Worm (Caenorhabditis elegans) whole organism, early embryonic: Measurements from ENCODE around the gene ins-8.

Experiments
- B0310.2 ChIP-seq: sonication (generic microtip); optimal IDR thresholded peaks from 2 replicates; lab custom pipeline; 2016; ENCODE audit warnings: mild to moderate bottlenecking, missing genetic modification characterization, missing compliant biosample characterization
- F13C5.2 ChIP-seq: sonication (generic microtip); optimal IDR thresholded peaks from 2 replicates; lab custom pipeline; 2017; ENCODE audit warnings: mild to moderate bottlenecking, missing genetic modification characterization, inconsistent platforms, missing compliant biosample characterization
- aly-1 ChIP-seq: sonication (generic microtip); optimal IDR thresholded peaks from 2 replicates; lab custom pipeline; 2016; ENCODE audit warnings: missing genetic modification characterization, missing compliant biosample characterization
- ama-1 ChIP-seq: fragments of 150-350 bp; optimal IDR thresholded peaks from 2 replicates; lab custom pipeline; 2014
- ceh-13 ChIP-seq: fragments of 200-800 bp; sonication (Bioruptor generic); optimal IDR thresholded peaks from 2 replicates; lab custom pipeline; 2018; ENCODE audit warnings: mild to moderate bottlenecking, missing genetic modification characterization, missing compliant biosample characterization
- ceh-36 ChIP-seq: sonication (generic microtip); optimal IDR thresholded peaks from 2 replicates; lab custom pipeline; 2016; ENCODE audit warnings: missing genetic modification characterization, inconsistent platforms, missing compliant biosample characterization
- ets-7 ChIP-seq: sonication (generic microtip); optimal IDR thresholded peaks from 2 replicates; lab custom pipeline; 2016; ENCODE audit warnings: missing genotype, missing genetic modification characterization, missing compliant biosample characterization
- flt-1 ChIP-seq: fragments of 200-800 bp; sonication (Bioruptor generic); IDR thresholded peaks from 2 replicates; pipeline ENCODE4 v1.3.6; 2022; ENCODE audit warnings: missing genetic modification characterization, missing compliant biosample characterization
- hmbx-1 ChIP-seq: sonication (generic microtip); optimal IDR thresholded peaks from 2 replicates; lab custom pipeline; 2016; ENCODE audit warnings: mild to moderate bottlenecking, missing genetic modification characterization, missing compliant biosample characterization
- hmg-4 ChIP-seq: fragments of 200-800 bp; sonication (Bioruptor generic); optimal IDR thresholded peaks from 2 replicates; lab custom pipeline; 2018; ENCODE audit warnings: mild to moderate bottlenecking, missing genetic modification characterization, missing compliant biosample characterization
- hnd-1 ChIP-seq: sonication (generic microtip); optimal IDR thresholded peaks from 2 replicates; lab custom pipeline; 2016; ENCODE audit warnings: missing genetic modification characterization, missing compliant biosample characterization
- pes-1 ChIP-seq: fragments of 200-800 bp; sonication (Bioruptor generic); IDR thresholded peaks from 2 replicates; pipeline ENCODE4 v1.3.6; 2022; ENCODE audit warnings: missing genetic modification reagents, missing genetic modification characterization, missing compliant biosample characterization
- scrt-1 ChIP-seq: fragments of 200-800 bp; sonication (Bioruptor generic); IDR thresholded peaks from 2 replicates; pipeline ENCODE4 v1.3.6; 2022; ENCODE audit warnings: missing genetic modification characterization, missing compliant biosample characterization
- sea-1 ChIP-seq: fragments of 200-800 bp; sonication (Bioruptor generic); conservative IDR thresholded peaks from 2 replicates; pipeline ENCODE4 v1.3.6; 2022; ENCODE audit warnings: missing genetic modification characterization, missing compliant biosample characterization
- tbx-11 ChIP-seq: fragments of 200-800 bp; sonication (Bioruptor generic); IDR thresholded peaks from 2 replicates; pipeline ENCODE4 v1.3.6; 2022; ENCODE audit warnings: missing genetic modification characterization, missing compliant biosample characterization
- tbx-37 ChIP-seq: fragments of 200-800 bp; sonication (Bioruptor generic); conservative IDR thresholded peaks from 2 replicates; pipeline ENCODE4 v1.3.6; 2022; ENCODE audit warnings: missing genetic modification reagents, missing genetic modification characterization, missing compliant biosample characterization
- tra-4 ChIP-seq: sonication (generic microtip); optimal IDR thresholded peaks from 2 replicates; lab custom pipeline; 2017; ENCODE audit warnings: missing genetic modification characterization, missing compliant biosample characterization

Gene ins-8

DNA sequence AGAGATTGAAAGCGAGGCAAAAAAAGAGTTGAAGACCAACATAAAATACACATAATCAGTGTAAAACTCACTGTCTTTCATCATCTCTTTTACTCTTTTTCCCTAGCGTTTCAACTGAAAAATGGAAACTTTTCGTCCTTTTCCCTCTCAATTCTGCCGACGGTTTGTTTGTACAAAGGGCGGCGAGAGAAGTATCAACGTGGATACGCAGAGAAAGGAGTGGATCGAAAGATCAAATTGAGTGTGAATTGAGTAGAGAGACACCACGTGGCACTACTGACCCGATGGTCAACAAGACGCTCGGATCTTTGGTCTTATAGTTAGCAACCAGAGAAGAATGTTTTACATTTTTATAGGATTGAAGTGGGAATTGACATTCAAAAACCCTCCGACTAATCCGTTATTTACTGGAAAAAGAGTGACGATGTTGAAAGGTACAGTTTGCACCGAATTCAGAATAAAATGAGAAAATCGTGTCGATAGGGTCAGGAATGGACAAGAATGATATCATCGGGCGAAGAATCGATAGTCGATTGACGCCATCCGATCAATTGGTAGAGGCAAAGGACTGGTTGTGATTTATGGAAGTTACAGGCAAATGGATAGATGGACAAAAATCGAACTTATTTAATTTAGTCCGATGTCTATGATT is 9.6 kb downstream of the ins-8 start:
- TF ChIP-seq tbx-11 (GFP tag; lab: Robert Waterston, UW) (no peak), ets-7 (no peak), ceh-36 (tag; lab: Kevin White, UChicago) (no peak), scrt-1 (GFP tag; lab: Robert Waterston, UW) (no peak), ceh-13 (GFP tag; lab: Kevin White, UChicago) (no peak), tbx-37 (GFP tag; lab: Robert Waterston, UW) (no peak), B0310.2 (tag; lab: Kevin White, UChicago) (no peak), flt-1 (GFP tag; lab: Robert Waterston, UW) (no peak)

DNA sequence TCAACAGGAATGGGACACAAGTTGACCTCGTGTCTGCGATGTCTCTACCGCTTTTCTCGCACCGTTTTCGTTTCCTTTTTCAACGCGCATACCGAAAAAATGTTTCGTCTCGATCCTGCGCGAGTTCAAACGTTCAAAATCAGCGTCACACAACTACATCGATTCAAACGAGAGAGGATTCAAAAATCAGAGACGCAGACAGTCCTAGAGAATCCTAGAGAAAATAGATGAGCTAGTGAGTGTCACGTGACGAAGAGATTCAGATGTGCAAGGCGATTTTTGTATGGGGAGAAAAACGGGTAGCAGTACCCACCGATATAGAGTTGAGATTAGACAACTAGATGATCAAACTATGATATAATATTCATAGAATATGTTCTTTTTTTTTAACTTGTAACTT is 10.8 kb downstream of the ins-8 start:
- no peak for TF ChIP-seq scrt-1 (GFP tag; lab: Robert Waterston, UW)
- no peak for TF ChIP-seq ceh-13 (GFP tag; lab: Kevin White, UChicago)
- TF ChIP-seq tbx-11 (GFP tag; lab: Robert Waterston, UW): no peak
- TF ChIP-seq ama-1 (lab: Kevin White, UChicago): no peak
- no peak for TF ChIP-seq tbx-37 (GFP tag; lab: Robert Waterston, UW)
- TF ChIP-seq aly-1 (tag; lab: Kevin White, UChicago): no peak
- no peak for TF ChIP-seq B0310.2 (tag; lab: Kevin White, UChicago)
- TF ChIP-seq hmbx-1 (tag; lab: Kevin White, UChicago): no peak
- no peak for TF ChIP-seq sea-1 (GFP tag; lab: Robert Waterston, UW)
- no peak for TF ChIP-seq F13C5.2 (tag; lab: Kevin White, UChicago)
- no peak for TF ChIP-seq pes-1 (GFP tag; lab: Robert Waterston, UW)
- TF ChIP-seq ceh-36 (tag; lab: Kevin White, UChicago): no peak
- no peak for TF ChIP-seq hmg-4
- TF ChIP-seq flt-1 (GFP tag; lab: Robert Waterston, UW): no peak
- no peak for TF ChIP-seq ets-7
- no peak for TF ChIP-seq tra-4 (tag; lab: Kevin White, UChicago)
- no peak for TF ChIP-seq hnd-1 (tag; lab: Kevin White, UChicago)

DNA sequence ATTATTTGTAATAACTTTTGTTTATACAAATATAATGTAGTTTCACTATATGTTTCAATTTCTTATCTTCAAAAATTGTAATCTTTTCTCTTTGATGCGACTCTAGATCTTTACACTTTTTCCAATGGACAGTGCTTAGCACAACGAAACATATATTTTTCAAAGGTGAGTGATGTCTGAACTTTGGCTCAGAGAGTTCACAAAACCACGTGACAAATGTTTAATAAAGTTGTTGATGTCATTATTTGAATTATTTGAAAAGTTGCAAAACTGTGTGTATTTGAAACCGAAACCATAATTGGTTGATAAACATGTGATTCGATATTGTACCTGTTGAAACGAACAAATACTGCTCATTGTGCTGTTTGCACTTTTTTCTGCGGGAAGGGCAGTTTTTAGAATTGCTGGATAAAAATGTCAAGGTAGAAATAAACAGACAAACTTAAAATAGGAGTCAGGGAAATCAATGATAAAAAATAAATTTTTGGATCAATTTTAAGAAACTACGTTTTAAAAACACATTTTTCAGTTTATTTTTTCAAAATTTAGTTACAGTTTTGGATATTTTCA is 12.6 kb downstream of the ins-8 start:
- TF ChIP-seq scrt-1 (GFP tag; lab: Robert Waterston, UW) (no peak), flt-1 (GFP tag; lab: Robert Waterston, UW) (no peak), aly-1 (tag; lab: Kevin White, UChicago) (no peak), B0310.2 (tag; lab: Kevin White, UChicago) (no peak), tbx-37 (GFP tag; lab: Robert Waterston, UW) (no peak), ets-7 (no peak), hmbx-1 (tag; lab: Kevin White, UChicago) (no peak), ceh-13 (GFP tag; lab: Kevin White, UChicago) (no peak), ceh-36 (tag; lab: Kevin White, UChicago) (no peak), F13C5.2 (tag; lab: Kevin White, UChicago) (no peak)

DNA sequence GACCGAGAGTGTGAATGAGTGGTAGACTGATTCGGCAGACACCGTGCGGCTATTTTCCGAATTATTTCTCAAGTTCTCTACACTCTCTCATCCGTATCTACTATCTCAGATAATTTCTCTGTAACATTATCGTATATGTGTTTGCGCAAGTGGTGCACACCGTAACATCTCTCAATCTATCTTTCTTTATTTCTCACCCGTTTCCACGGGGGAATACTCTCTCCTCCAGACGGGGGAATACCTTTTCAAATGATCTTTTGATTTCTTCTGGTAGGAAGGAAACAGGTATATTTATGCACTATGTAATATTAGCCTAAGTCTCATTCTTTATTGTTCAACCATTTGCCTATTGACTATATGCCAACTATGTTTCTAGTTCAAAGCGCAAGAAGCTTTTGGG is 13.7 kb downstream of the ins-8 start:
- TF ChIP-seq sea-1 (GFP tag; lab: Robert Waterston, UW) (no peak), tbx-11 (GFP tag; lab: Robert Waterston, UW) (no peak), F13C5.2 (tag; lab: Kevin White, UChicago) (no peak)

DNA sequence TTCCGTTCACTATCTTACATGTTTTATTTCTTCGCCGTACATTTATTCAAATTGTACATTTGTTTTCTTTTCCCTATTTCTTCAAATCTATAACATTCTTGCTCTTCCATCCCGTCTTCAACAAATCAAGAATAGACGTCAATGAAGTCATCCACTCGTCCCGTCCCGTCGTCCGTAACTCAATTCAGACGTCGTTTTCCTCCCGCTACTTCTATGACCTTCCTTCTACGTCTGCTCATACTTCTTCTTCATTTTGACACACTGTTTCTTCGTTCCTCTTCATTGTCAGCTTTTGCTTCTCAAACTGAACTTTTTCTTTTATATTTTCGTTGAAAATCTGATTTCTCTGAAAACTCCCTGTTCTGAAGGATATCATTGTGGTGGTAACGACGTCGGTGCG is 20.7 kb downstream of the ins-8 start:
- TF ChIP-seq F13C5.2 (tag; lab: Kevin White, UChicago): no peak
- TF ChIP-seq ceh-13 (GFP tag; lab: Kevin White, UChicago): no peak
- TF ChIP-seq aly-1 (tag; lab: Kevin White, UChicago): no peak
- TF ChIP-seq hmbx-1 (tag; lab: Kevin White, UChicago): no peak
- no peak for TF ChIP-seq hnd-1 (tag; lab: Kevin White, UChicago)
- TF ChIP-seq tra-4 (tag; lab: Kevin White, UChicago): no peak
- no peak for TF ChIP-seq tbx-11 (GFP tag; lab: Robert Waterston, UW)
- TF ChIP-seq ets-7: no peak
- TF ChIP-seq ama-1 (lab: Kevin White, UChicago): no peak
- TF ChIP-seq sea-1 (GFP tag; lab: Robert Waterston, UW): no peak
- TF ChIP-seq scrt-1 (GFP tag; lab: Robert Waterston, UW): no peak
- TF ChIP-seq ceh-36 (tag; lab: Kevin White, UChicago): no peak
- no peak for TF ChIP-seq flt-1 (GFP tag; lab: Robert Waterston, UW)
- no peak for TF ChIP-seq tbx-37 (GFP tag; lab: Robert Waterston, UW)
- no peak for TF ChIP-seq pes-1 (GFP tag; lab: Robert Waterston, UW)
- no peak for TF ChIP-seq B0310.2 (tag; lab: Kevin White, UChicago)

DNA sequence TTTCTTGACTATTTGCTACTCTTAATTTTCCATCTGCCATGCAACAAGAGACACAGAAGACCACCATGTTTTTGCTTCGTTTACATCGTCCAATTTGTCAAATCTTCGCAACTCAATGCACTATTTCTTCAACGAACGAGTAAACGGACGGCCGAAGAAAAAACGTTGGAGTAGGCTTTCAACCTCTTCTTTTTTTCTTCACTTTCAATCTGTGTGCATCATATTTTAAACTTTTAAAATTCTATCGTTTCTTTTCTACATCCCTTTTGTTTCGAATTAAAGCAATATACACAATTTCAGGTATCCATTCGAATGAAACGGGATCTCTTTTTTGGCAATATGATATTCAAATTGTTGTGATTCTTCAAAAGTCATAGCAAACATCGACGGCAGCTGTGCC is 23.0 kb downstream of the ins-8 start, which contains the start of gene acc-1:
Gene acc-1, plus strand, starts transcription at position 301 of the 400 bp plus-strand sequence.
- no peak for TF ChIP-seq pes-1 (GFP tag; lab: Robert Waterston, UW)
- TF ChIP-seq tbx-37 (GFP tag; lab: Robert Waterston, UW): no peak
- no peak for TF ChIP-seq tra-4 (tag; lab: Kevin White, UChicago)
- no peak for TF ChIP-seq sea-1 (GFP tag; lab: Robert Waterston, UW)
- TF ChIP-seq hnd-1 (tag; lab: Kevin White, UChicago): no peak
- no peak for TF ChIP-seq flt-1 (GFP tag; lab: Robert Waterston, UW)
- TF ChIP-seq ceh-36 (tag; lab: Kevin White, UChicago): no peak
- no peak for TF ChIP-seq ceh-13 (GFP tag; lab: Kevin White, UChicago)
- no peak for TF ChIP-seq scrt-1 (GFP tag; lab: Robert Waterston, UW)
- no peak for TF ChIP-seq hmbx-1 (tag; lab: Kevin White, UChicago)
- TF ChIP-seq tbx-11 (GFP tag; lab: Robert Waterston, UW): no peak
- TF ChIP-seq B0310.2 (tag; lab: Kevin White, UChicago): no peak
- TF ChIP-seq ets-7: no peak
- no peak for TF ChIP-seq hmg-4
